Worm (Caenorhabditis elegans) whole organism, L3 larva: ENCODE measurements around the gene srxa-8.

Experiments
- R02D3.7 ChIP-seq: fragments of 150-350 bp; optimal IDR thresholded peaks from 2 replicates; lab custom pipeline; 2014; ENCODE audit warnings: missing biosample characterization, missing genetic modification characterization
- ZK546.5 ChIP-seq: sonication (generic microtip); optimal IDR thresholded peaks from 2 replicates; lab custom pipeline; 2017; ENCODE audit warnings: missing biosample characterization, missing genetic modification characterization
- ama-1 ChIP-seq: fragments of 150-350 bp; optimal IDR thresholded peaks from 2 replicates; lab custom pipeline; 2018
- ceh-16 ChIP-seq: sonication (generic microtip); optimal IDR thresholded peaks from 2 replicates; lab custom pipeline; 2017; ENCODE audit warnings: missing biosample characterization, missing genetic modification characterization
- ceh-28 ChIP-seq: fragments of 150-350 bp; optimal IDR thresholded peaks from 2 replicates; lab custom pipeline; 2014; ENCODE audit warnings: missing biosample characterization, missing genetic modification reagents, missing genetic modification characterization
- ceh-9 ChIP-seq: sonication (generic microtip); optimal IDR thresholded peaks from 2 replicates; lab custom pipeline; 2018; ENCODE audit warnings: missing biosample characterization, missing genetic modification characterization
- daf-12 ChIP-seq: fragments of 150-350 bp; optimal IDR thresholded peaks from 2 replicates; lab custom pipeline; 2014; ENCODE audit warnings: missing biosample characterization, missing genetic modification reagents, missing genetic modification characterization
- egl-5 ChIP-seq: fragments of 150-350 bp; optimal IDR thresholded peaks from 2 replicates; lab custom pipeline; 2017; ENCODE audit warnings: missing biosample characterization, missing genetic modification reagents, missing genetic modification characterization, inconsistent platforms
- elt-2 ChIP-seq: sonication (generic microtip); optimal IDR thresholded peaks from 2 replicates; lab custom pipeline; 2016; ENCODE audit warnings: missing genetic modification reagents, mild to moderate bottlenecking, missing genetic modification characterization, missing compliant biosample characterization
- elt-3 ChIP-seq, 3 experiments: fragments of 150-350 bp in 1 of 3; sonication (generic microtip) in 2 of 3; optimal IDR thresholded peaks; 2 replicates in 2 of 3; 4 replicates in 1 of 3; lab custom pipeline; 2014 to 2017; ENCODE audit warnings: missing biosample characterization in 3 of 3, missing genetic modification characterization in 3 of 3
- eor-1 ChIP-seq, 2 experiments: fragments of 150-350 bp; optimal IDR thresholded peaks; 2 replicates each; lab custom pipeline; 2014 to 2018; ENCODE audit warnings: missing biosample characterization in 2 of 2, missing genetic modification characterization in 2 of 2
- fkh-10 ChIP-seq: sonication (generic microtip); optimal IDR thresholded peaks from 2 replicates; lab custom pipeline; 2017; ENCODE audit warnings: missing biosample characterization, missing genetic modification reagents, missing genetic modification characterization
- fos-1 ChIP-seq: fragments of 150-350 bp; optimal IDR thresholded peaks from 2 replicates; lab custom pipeline; 2014; ENCODE audit warnings: missing biosample characterization, missing genetic modification characterization
- hmg-11 ChIP-seq: sonication (generic microtip); optimal IDR thresholded peaks from 2 replicates; lab custom pipeline; 2016; ENCODE audit warnings: missing genetic modification characterization, missing compliant biosample characterization
- jun-1 ChIP-seq: fragments of 150-350 bp; optimal IDR thresholded peaks from 2 replicates; lab custom pipeline; 2014; ENCODE audit warnings: missing biosample characterization, missing genetic modification reagents, missing genetic modification characterization
- lin-15B ChIP-seq: fragments of 150-350 bp; optimal IDR thresholded peaks from 2 replicates; lab custom pipeline; 2014; ENCODE audit warnings: missing biosample characterization, missing genetic modification characterization
- lin-39 ChIP-seq: fragments of 150-350 bp; optimal IDR thresholded peaks from 2 replicates; lab custom pipeline; 2018; ENCODE audit warnings: missing biosample characterization, missing genetic modification reagents, missing genetic modification characterization
- lsy-12 ChIP-seq: sonication (generic microtip); optimal IDR thresholded peaks from 2 replicates; lab custom pipeline; 2016; ENCODE audit warnings: mild to moderate bottlenecking, missing genetic modification characterization, missing compliant biosample characterization
- mdl-1 ChIP-seq: fragments of 150-350 bp; optimal IDR thresholded peaks from 2 replicates; lab custom pipeline; 2014; ENCODE audit warnings: missing biosample characterization, missing genetic modification characterization
- mml-1 ChIP-seq: fragments of 150-350 bp; sonication (generic microtip); optimal IDR thresholded peaks from 3 replicates; lab custom pipeline; 2014; ENCODE audit warnings: missing biosample characterization, missing genetic modification characterization
- nfya-1 ChIP-seq: sonication (generic microtip); optimal IDR thresholded peaks from 2 replicates; lab custom pipeline; 2017; ENCODE audit warnings: missing genetic modification characterization, mild to moderate bottlenecking, missing compliant biosample characterization, antibody characterized with exemption, moderate library complexity; ENCODE audit not compliant: insufficient read depth
- nhr-11 ChIP-seq: fragments of 150-350 bp; optimal IDR thresholded peaks from 2 replicates; lab custom pipeline; 2014; ENCODE audit warnings: missing biosample characterization, missing genetic modification characterization
- nhr-12 ChIP-seq: fragments of 150-350 bp; optimal IDR thresholded peaks from 2 replicates; lab custom pipeline; 2014; ENCODE audit warnings: missing biosample characterization, missing genetic modification characterization
- nhr-23 ChIP-seq: fragments of 150-350 bp; optimal IDR thresholded peaks from 2 replicates; lab custom pipeline; 2014; ENCODE audit warnings: missing biosample characterization, missing genetic modification reagents, missing genetic modification characterization
- nhr-25 ChIP-seq: sonication (generic microtip); optimal IDR thresholded peaks from 2 replicates; lab custom pipeline; 2017; ENCODE audit warnings: missing biosample characterization, missing genetic modification characterization
- nhr-43 ChIP-seq: sonication (generic microtip); optimal IDR thresholded peaks from 2 replicates; lab custom pipeline; 2016; ENCODE audit warnings: mild to moderate bottlenecking, missing genetic modification characterization, missing compliant biosample characterization; ENCODE audit not compliant: poor library complexity, severe bottlenecking
- nhr-76 ChIP-seq: fragments of 150-350 bp; sonication (generic microtip); optimal IDR thresholded peaks from 5 replicates; lab custom pipeline; 2014; ENCODE audit warnings: missing biosample characterization, missing genetic modification characterization
- nhr-77 ChIP-seq: fragments of 150-350 bp; optimal IDR thresholded peaks from 2 replicates; lab custom pipeline; 2014; ENCODE audit warnings: missing biosample characterization, missing genetic modification characterization
- pha-4 ChIP-seq: fragments of 150-350 bp; optimal IDR thresholded peaks from 2 replicates; lab custom pipeline; 2014; ENCODE audit warnings: missing biosample characterization, missing genetic modification reagents, missing genetic modification characterization
- pqm-1 ChIP-seq: fragments of 150-350 bp; optimal IDR thresholded peaks from 2 replicates; lab custom pipeline; 2017; ENCODE audit warnings: missing biosample characterization, missing genetic modification characterization, inconsistent platforms
- snpc-4 ChIP-seq: fragments of 150-350 bp; optimal IDR thresholded peaks from 2 replicates; lab custom pipeline; 2014; ENCODE audit warnings: missing biosample characterization, missing genetic modification characterization
- tbx-2 ChIP-seq: sonication (generic microtip); optimal IDR thresholded peaks from 2 replicates; lab custom pipeline; 2016; ENCODE audit warnings: mild to moderate bottlenecking, missing genetic modification characterization, missing compliant biosample characterization
- unc-39 ChIP-seq: sonication (generic microtip); optimal IDR thresholded peaks from 4 replicates; lab custom pipeline; 2017; ENCODE audit warnings: missing biosample characterization, missing genetic modification characterization
- unc-62 ChIP-seq: fragments of 150-350 bp; sonication (generic microtip); optimal IDR thresholded peaks from 4 replicates; lab custom pipeline; 2014; ENCODE audit warnings: missing biosample characterization, missing genetic modification reagents, missing genetic modification characterization
- zag-1 ChIP-seq: fragments of 150-350 bp; optimal IDR thresholded peaks from 2 replicates; lab custom pipeline; 2014; ENCODE audit warnings: missing biosample characterization, missing genetic modification characterization
- ztf-4 ChIP-seq: fragments of 150-350 bp; optimal IDR thresholded peaks from 2 replicates; lab custom pipeline; 2014; ENCODE audit warnings: missing biosample characterization, missing genetic modification characterization

Gene srxa-8

ce11 chrX:13333835-13334234, 25.2 kb upstream of the srxa-8 start, which contains the start of gene F46G10.4:
TSS of gene F46G10.4 (plus strand) at chrX:13334046.
- TF ChIP-seq pha-4 (tag; lab: Kevin White, UChicago) (peak; percentile 14), pqm-1 (tag; lab: Kevin White, UChicago) (peak; percentile 88), hmg-11 (tag; lab: Kevin White, UChicago) (no peak), nhr-23 (tag; lab: Kevin White, UChicago) (no peak), nhr-76 (tag; lab: Kevin White, UChicago) (no peak), nhr-43 (tag; lab: Kevin White, UChicago) (no peak), nhr-77 (tag; lab: Kevin White, UChicago) (no peak), elt-2 (tag; lab: Kevin White, UChicago) (peak; percentile 82)

- no peak for TF ChIP-seq lsy-12 (tag; lab: Kevin White, UChicago)
- no peak for TF ChIP-seq snpc-4
- TF ChIP-seq zag-1 (tag; lab: Kevin White, UChicago), result no peak
- TF ChIP-seq fkh-10, result no peak
- no peak for TF ChIP-seq ama-1 (lab: Kevin White, UChicago)
- TF ChIP-seq ceh-9 (tag; lab: Kevin White, UChicago), result no peak
- no peak for TF ChIP-seq eor-1 (tag; optimal IDR thresholded peaks at IDR 0.05; lab: Kevin White, UChicago)
- TF ChIP-seq unc-39 (tag; lab: Kevin White, UChicago), result no peak
- TF ChIP-seq, all 47 proteins: peak for 0
Observed at ce11 chrX:13331386-13331785, 22.7 kb upstream of the srxa-8 start, which contains the start of gene sir-2.3. TSS of gene sir-2.3 (plus strand) at chrX:13331686.

DNA sequence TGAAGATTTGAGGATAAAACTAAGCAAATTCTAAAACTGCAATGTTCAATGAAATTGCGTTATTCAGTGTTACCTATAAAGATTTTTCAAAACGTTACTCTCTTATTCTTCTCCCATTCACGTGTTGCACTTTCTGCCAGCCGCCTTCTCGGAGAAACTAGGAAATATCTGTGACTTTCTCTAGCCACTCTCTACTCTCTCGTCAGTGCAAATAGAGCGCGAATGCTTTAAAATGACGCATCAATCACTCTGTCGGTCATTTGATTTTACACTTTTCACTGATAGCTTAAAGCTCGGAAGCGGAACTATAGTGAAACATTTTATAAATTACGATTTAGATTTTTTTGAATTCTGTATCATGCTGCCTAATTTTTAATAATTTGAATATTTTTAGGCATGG, 20.2 kb upstream of the srxa-8 start:
- TF ChIP-seq nhr-23 (tag; lab: Kevin White, UChicago) (peak; percentile 88), fkh-10 (peak; percentile 24), nhr-76 (tag; lab: Kevin White, UChicago) (no peak), unc-39 (tag; lab: Kevin White, UChicago) (no peak), zag-1 (tag; lab: Kevin White, UChicago) (no peak), tbx-2 (tag; lab: Kevin White, UChicago) (peak; percentile 28), nhr-11 (tag; lab: Kevin White, UChicago) (peak; percentile 52), ztf-4 (tag; lab: Kevin White, UChicago) (no peak), hmg-11 (tag; lab: Kevin White, UChicago) (peak; percentile 26), elt-2 (tag; lab: Kevin White, UChicago) (peak; percentile 45), nfya-1 (tag; lab: Kevin White, UChicago) (peak; percentile 88), jun-1 (tag; lab: Kevin White, UChicago) (peak; percentile 83), egl-5 (peak; percentile 88), snpc-4 (peak; percentile 64), pha-4 (tag; lab: Kevin White, UChicago) (peak; percentile 77), ceh-16 (tag; lab: Kevin White, UChicago) (no peak), mml-1 (tag; lab: Kevin White, UChicago) (peak; percentile 74), elt-3 (tag; optimal IDR thresholded peaks at IDR 0.05; lab: Kevin White, UChicago) (peak in 1 of 3 experiments; percentile 5), lin-39 (peak; percentile 98), lsy-12 (tag; lab: Kevin White, UChicago) (no peak), unc-62 (peak; percentile 70), daf-12 (no peak), nhr-43 (tag; lab: Kevin White, UChicago) (peak; percentile 38), nhr-12 (tag; lab: Kevin White, UChicago) (no peak), mdl-1 (tag; lab: Kevin White, UChicago) (peak; percentile 74), fos-1 (tag; lab: Kevin White, UChicago) (peak; percentile 92), ZK546.5 (no peak), R02D3.7 (tag; lab: Kevin White, UChicago) (peak; percentile 35), nhr-25 (tag; lab: Kevin White, UChicago) (peak; percentile 84), ceh-28 (tag; lab: Kevin White, UChicago) (peak; percentile 59), pqm-1 (tag; lab: Kevin White, UChicago) (peak; percentile 85), lin-15B (tag; lab: Kevin White, UChicago) (peak; percentile 78)

DNA sequence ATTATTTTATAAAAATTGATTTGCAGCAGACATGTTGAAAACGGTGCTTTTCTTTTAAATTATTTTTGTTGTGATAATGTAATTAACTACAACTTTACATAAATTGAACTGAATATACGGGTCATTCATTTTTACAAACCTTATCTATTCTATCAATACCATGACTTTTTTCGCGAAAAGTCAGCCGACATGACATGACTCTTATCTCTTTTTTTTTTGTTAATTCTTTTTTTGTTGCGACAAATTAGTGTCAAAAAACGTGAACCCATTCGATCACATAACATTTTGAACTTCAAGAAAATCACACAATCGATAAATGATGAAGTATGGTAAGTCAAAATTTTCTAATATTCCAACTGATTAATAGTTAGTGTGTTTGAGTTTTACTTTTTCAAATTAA, 19.4 kb upstream of the srxa-8 start, which contains the start of gene sir-2.2:
Gene sir-2.2, plus strand, starts transcription at position 34 of the 400 bp plus-strand sequence.
- peak; percentile 41 for TF ChIP-seq nhr-43 (tag; lab: Kevin White, UChicago)
- TF ChIP-seq ZK546.5, result no peak
- no peak for TF ChIP-seq fos-1 (tag; lab: Kevin White, UChicago)
- TF ChIP-seq elt-2 (tag; lab: Kevin White, UChicago), result peak; percentile 84
- peak; percentile 50 for TF ChIP-seq pqm-1 (tag; lab: Kevin White, UChicago)
- TF ChIP-seq pha-4 (tag; lab: Kevin White, UChicago), result peak; percentile 17
- TF ChIP-seq, all 47 proteins: peak for 4
